Worm (Caenorhabditis elegans) whole organism, late embryonic: ENCODE results near the gene cpg-23.

Source experiments
- C38D4.7 ChIP-seq: fragments of 200-800 bp; sonication (Bioruptor generic); optimal IDR thresholded peaks from 2 replicates; lab custom pipeline; 2018; ENCODE audit warnings: mild to moderate bottlenecking, missing genetic modification characterization, moderate library complexity, missing compliant biosample characterization
- ceh-9 ChIP-seq: sonication (generic microtip); optimal IDR thresholded peaks from 2 replicates; lab custom pipeline; 2016; ENCODE audit warnings: mild to moderate bottlenecking, missing genetic modification characterization, inconsistent platforms, missing compliant biosample characterization
- hlh-8 ChIP-seq: sonication (generic microtip); optimal IDR thresholded peaks from 2 replicates; lab custom pipeline; 2016; ENCODE audit warnings: missing genotype, missing genetic modification characterization, missing compliant biosample characterization
- lim-6 ChIP-seq: sonication (generic microtip); optimal IDR thresholded peaks from 2 replicates; lab custom pipeline; 2016; ENCODE audit warnings: missing genetic modification characterization, missing compliant biosample characterization
- odd-2 ChIP-seq: sonication (generic microtip); optimal IDR thresholded peaks from 2 replicates; lab custom pipeline; 2017; ENCODE audit warnings: antibody characterized with exemption, mild to moderate bottlenecking, missing genetic modification characterization, missing compliant biosample characterization
- pha-2 ChIP-seq: sonication (generic microtip); optimal IDR thresholded peaks from 2 replicates; lab custom pipeline; 2017; ENCODE audit warnings: mild to moderate bottlenecking, missing genetic modification characterization, missing compliant biosample characterization
- pha-4 ChIP-seq: fragments of 150-350 bp; optimal IDR thresholded peaks from 2 replicates; lab custom pipeline; 2018; ENCODE audit warnings: missing biosample characterization, missing genetic modification reagents, missing genetic modification characterization
- pros-1 ChIP-seq: fragments of 150-350 bp; optimal IDR thresholded peaks from 2 replicates; lab custom pipeline; 2014; ENCODE audit warnings: missing biosample characterization, missing genetic modification reagents, missing genetic modification characterization
- tbx-2 ChIP-seq: sonication (generic microtip); optimal IDR thresholded peaks from 2 replicates; lab custom pipeline; 2016; ENCODE audit warnings: missing genetic modification characterization, missing compliant biosample characterization
- ttx-3 ChIP-seq: sonication (generic microtip); optimal IDR thresholded peaks from 2 replicates; lab custom pipeline; 2016; ENCODE audit warnings: missing genetic modification reagents, missing genetic modification characterization, missing compliant biosample characterization
- zip-5 ChIP-seq: sonication (generic microtip); optimal IDR thresholded peaks from 2 replicates; lab custom pipeline; 2016; ENCODE audit warnings: missing genetic modification characterization, missing compliant biosample characterization

DNA sequence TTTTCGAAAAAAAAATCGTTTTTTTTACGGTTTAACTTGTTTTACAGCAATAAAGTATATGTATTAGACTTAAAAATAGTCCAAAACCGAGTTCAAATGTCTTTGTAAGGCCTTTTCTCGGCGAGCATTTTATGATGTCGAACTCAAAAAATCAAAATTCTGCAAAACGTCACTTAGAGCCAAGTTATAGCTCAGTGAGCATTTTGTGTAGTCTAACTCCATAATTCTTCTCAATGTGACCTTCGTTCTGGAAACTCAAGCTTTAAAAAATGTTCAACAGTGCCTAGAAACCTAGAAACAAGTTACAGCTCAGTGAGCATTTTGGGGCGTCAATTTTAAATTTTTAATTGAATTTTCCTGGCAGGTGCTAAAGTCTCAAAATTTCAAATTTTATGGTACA is 35.1 kb downstream of the cpg-23 start:
- no peak for TF ChIP-seq lim-6 (tag; lab: Kevin White, UChicago)
- TF ChIP-seq C38D4.7: no peak
- TF ChIP-seq ttx-3 (tag; lab: Kevin White, UChicago): no peak
- no peak for TF ChIP-seq pros-1 (tag; lab: Kevin White, UChicago)
- TF ChIP-seq pha-2 (tag; lab: Kevin White, UChicago): no peak
- TF ChIP-seq pha-4 (tag; lab: Kevin White, UChicago): no peak
- TF ChIP-seq ceh-9: no peak
- no peak for TF ChIP-seq tbx-2 (tag; lab: Kevin White, UChicago)
- no peak for TF ChIP-seq odd-2 (tag; lab: Kevin White, UChicago)
- TF ChIP-seq zip-5 (tag; lab: Kevin White, UChicago): no peak
- TF ChIP-seq hlh-8 (tag; lab: Kevin White, UChicago): no peak
